Worm (Caenorhabditis elegans) whole organism, L3 larva: ENCODE measurements around the gene Y38H6C.15.
A peak's percentile ranks its signal among the peaks of the same experiment; 100 is the strongest.

ENCODE experiments used
- R02D3.7 ChIP-seq: fragments of 150-350 bp; optimal IDR thresholded peaks from 2 replicates; lab custom pipeline; 2014; ENCODE audit warnings: missing biosample characterization, missing genetic modification characterization
- ZK546.5 ChIP-seq: sonication (generic microtip); optimal IDR thresholded peaks from 2 replicates; lab custom pipeline; 2017; ENCODE audit warnings: missing biosample characterization, missing genetic modification characterization
- aly-2 ChIP-seq: fragments of 150-350 bp; optimal IDR thresholded peaks from 2 replicates; lab custom pipeline; 2014; ENCODE audit warnings: missing biosample characterization, missing genetic modification characterization
- ama-1 ChIP-seq: fragments of 150-350 bp; optimal IDR thresholded peaks from 2 replicates; lab custom pipeline; 2018
- ceh-16 ChIP-seq: sonication (generic microtip); optimal IDR thresholded peaks from 2 replicates; lab custom pipeline; 2017; ENCODE audit warnings: missing biosample characterization, missing genetic modification characterization
- ceh-28 ChIP-seq: fragments of 150-350 bp; optimal IDR thresholded peaks from 2 replicates; lab custom pipeline; 2014; ENCODE audit warnings: missing biosample characterization, missing genetic modification reagents, missing genetic modification characterization
- daf-12 ChIP-seq: fragments of 150-350 bp; optimal IDR thresholded peaks from 2 replicates; lab custom pipeline; 2014; ENCODE audit warnings: missing biosample characterization, missing genetic modification reagents, missing genetic modification characterization
- egl-27 ChIP-seq: sonication (generic microtip); optimal IDR thresholded peaks from 4 replicates; lab custom pipeline; 2017; ENCODE audit warnings: missing biosample characterization, missing genetic modification reagents, missing genetic modification characterization
- elt-2 ChIP-seq: sonication (generic microtip); optimal IDR thresholded peaks from 2 replicates; lab custom pipeline; 2016; ENCODE audit warnings: missing genetic modification reagents, mild to moderate bottlenecking, missing genetic modification characterization, missing compliant biosample characterization
- eor-1 ChIP-seq, 2 experiments: fragments of 150-350 bp; optimal IDR thresholded peaks; 2 replicates each; lab custom pipeline; 2014 to 2018; ENCODE audit warnings: missing biosample characterization in 2 of 2, missing genetic modification characterization in 2 of 2
- fkh-10 ChIP-seq: sonication (generic microtip); optimal IDR thresholded peaks from 2 replicates; lab custom pipeline; 2017; ENCODE audit warnings: missing biosample characterization, missing genetic modification reagents, missing genetic modification characterization
- fos-1 ChIP-seq: fragments of 150-350 bp; optimal IDR thresholded peaks from 2 replicates; lab custom pipeline; 2014; ENCODE audit warnings: missing biosample characterization, missing genetic modification characterization
- hmg-11 ChIP-seq: sonication (generic microtip); optimal IDR thresholded peaks from 2 replicates; lab custom pipeline; 2016; ENCODE audit warnings: missing genetic modification characterization, missing compliant biosample characterization
- jun-1 ChIP-seq: fragments of 150-350 bp; optimal IDR thresholded peaks from 2 replicates; lab custom pipeline; 2014; ENCODE audit warnings: missing biosample characterization, missing genetic modification reagents, missing genetic modification characterization
- lin-15B ChIP-seq: fragments of 150-350 bp; optimal IDR thresholded peaks from 2 replicates; lab custom pipeline; 2014; ENCODE audit warnings: missing biosample characterization, missing genetic modification characterization
- lin-39 ChIP-seq: fragments of 150-350 bp; optimal IDR thresholded peaks from 2 replicates; lab custom pipeline; 2018; ENCODE audit warnings: missing biosample characterization, missing genetic modification reagents, missing genetic modification characterization
- lsy-12 ChIP-seq: sonication (generic microtip); optimal IDR thresholded peaks from 2 replicates; lab custom pipeline; 2016; ENCODE audit warnings: mild to moderate bottlenecking, missing genetic modification characterization, missing compliant biosample characterization
- mml-1 ChIP-seq: fragments of 150-350 bp; sonication (generic microtip); optimal IDR thresholded peaks from 3 replicates; lab custom pipeline; 2014; ENCODE audit warnings: missing biosample characterization, missing genetic modification characterization
- nfya-1 ChIP-seq: sonication (generic microtip); optimal IDR thresholded peaks from 2 replicates; lab custom pipeline; 2017; ENCODE audit warnings: missing genetic modification characterization, mild to moderate bottlenecking, missing compliant biosample characterization, antibody characterized with exemption, moderate library complexity; ENCODE audit not compliant: insufficient read depth
- nhr-11 ChIP-seq: fragments of 150-350 bp; optimal IDR thresholded peaks from 2 replicates; lab custom pipeline; 2014; ENCODE audit warnings: missing biosample characterization, missing genetic modification characterization
- nhr-12 ChIP-seq: fragments of 150-350 bp; optimal IDR thresholded peaks from 2 replicates; lab custom pipeline; 2014; ENCODE audit warnings: missing biosample characterization, missing genetic modification characterization
- nhr-23 ChIP-seq: fragments of 150-350 bp; optimal IDR thresholded peaks from 2 replicates; lab custom pipeline; 2014; ENCODE audit warnings: missing biosample characterization, missing genetic modification reagents, missing genetic modification characterization
- nhr-237 ChIP-seq: fragments of 150-350 bp; optimal IDR thresholded peaks from 2 replicates; lab custom pipeline; 2014; ENCODE audit warnings: missing biosample characterization, missing genetic modification characterization
- nhr-25 ChIP-seq: sonication (generic microtip); optimal IDR thresholded peaks from 2 replicates; lab custom pipeline; 2017; ENCODE audit warnings: missing biosample characterization, missing genetic modification characterization
- nhr-43 ChIP-seq: sonication (generic microtip); optimal IDR thresholded peaks from 2 replicates; lab custom pipeline; 2016; ENCODE audit warnings: mild to moderate bottlenecking, missing genetic modification characterization, missing compliant biosample characterization; ENCODE audit not compliant: poor library complexity, severe bottlenecking
- nhr-76 ChIP-seq: fragments of 150-350 bp; sonication (generic microtip); optimal IDR thresholded peaks from 5 replicates; lab custom pipeline; 2014; ENCODE audit warnings: missing biosample characterization, missing genetic modification characterization
- nhr-77 ChIP-seq: fragments of 150-350 bp; optimal IDR thresholded peaks from 2 replicates; lab custom pipeline; 2014; ENCODE audit warnings: missing biosample characterization, missing genetic modification characterization
- pha-4 ChIP-seq: fragments of 150-350 bp; optimal IDR thresholded peaks from 2 replicates; lab custom pipeline; 2014; ENCODE audit warnings: missing biosample characterization, missing genetic modification reagents, missing genetic modification characterization
- pqm-1 ChIP-seq: fragments of 150-350 bp; optimal IDR thresholded peaks from 2 replicates; lab custom pipeline; 2017; ENCODE audit warnings: missing biosample characterization, missing genetic modification characterization, inconsistent platforms
- sea-2 ChIP-seq: fragments of 150-350 bp; sonication (generic microtip); optimal IDR thresholded peaks from 4 replicates; lab custom pipeline; 2014; ENCODE audit warnings: missing biosample characterization, missing genetic modification reagents, missing genetic modification characterization
- skn-1 ChIP-seq: fragments of 150-350 bp; optimal IDR thresholded peaks from 2 replicates; lab custom pipeline; 2014; ENCODE audit warnings: missing biosample characterization, missing genetic modification characterization
- snpc-4 ChIP-seq: fragments of 150-350 bp; optimal IDR thresholded peaks from 2 replicates; lab custom pipeline; 2014; ENCODE audit warnings: missing biosample characterization, missing genetic modification characterization
- unc-62 ChIP-seq: fragments of 150-350 bp; sonication (generic microtip); optimal IDR thresholded peaks from 4 replicates; lab custom pipeline; 2014; ENCODE audit warnings: missing biosample characterization, missing genetic modification reagents, missing genetic modification characterization
- zag-1 ChIP-seq: fragments of 150-350 bp; optimal IDR thresholded peaks from 2 replicates; lab custom pipeline; 2014; ENCODE audit warnings: missing biosample characterization, missing genetic modification characterization
- ztf-4 ChIP-seq: fragments of 150-350 bp; optimal IDR thresholded peaks from 2 replicates; lab custom pipeline; 2014; ENCODE audit warnings: missing biosample characterization, missing genetic modification characterization

Gene Y38H6C.15

DNA sequence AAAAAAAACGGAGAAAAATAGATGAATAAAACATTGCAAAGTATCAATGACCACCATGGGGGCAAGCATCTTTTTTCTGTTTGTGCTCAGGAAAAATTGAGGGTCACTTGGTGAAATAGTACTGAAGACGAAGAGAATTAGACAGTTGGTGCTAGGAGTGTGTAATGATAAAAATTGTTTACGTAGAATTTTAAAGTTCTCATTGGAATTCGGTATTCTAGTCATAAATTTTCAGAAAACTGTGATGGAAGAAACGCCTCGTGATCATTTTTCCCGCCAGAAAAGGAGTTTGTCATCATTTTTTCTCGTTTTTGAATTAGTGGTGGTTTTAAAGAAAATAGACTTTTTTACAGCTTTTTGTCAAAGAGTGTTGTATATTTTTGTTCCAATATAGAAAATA, 8.5 kb upstream of the Y38H6C.15 start:
- TF ChIP-seq jun-1 (tag; lab: Kevin White, UChicago) (no peak), hmg-11 (tag; lab: Kevin White, UChicago) (no peak), fkh-10 (no peak), ama-1 (no peak), sea-2 (GFP tag; lab: Kevin White, UChicago) (no peak), pha-4 (tag; lab: Kevin White, UChicago) (peak; percentile 16), nhr-12 (tag; lab: Kevin White, UChicago) (no peak), lin-15B (no peak), nhr-237 (no peak), zag-1 (no peak), elt-2 (tag; lab: Kevin White, UChicago) (peak; percentile 13), skn-1 (no peak), nfya-1 (no peak), nhr-23 (tag; lab: Kevin White, UChicago) (no peak)

DNA sequence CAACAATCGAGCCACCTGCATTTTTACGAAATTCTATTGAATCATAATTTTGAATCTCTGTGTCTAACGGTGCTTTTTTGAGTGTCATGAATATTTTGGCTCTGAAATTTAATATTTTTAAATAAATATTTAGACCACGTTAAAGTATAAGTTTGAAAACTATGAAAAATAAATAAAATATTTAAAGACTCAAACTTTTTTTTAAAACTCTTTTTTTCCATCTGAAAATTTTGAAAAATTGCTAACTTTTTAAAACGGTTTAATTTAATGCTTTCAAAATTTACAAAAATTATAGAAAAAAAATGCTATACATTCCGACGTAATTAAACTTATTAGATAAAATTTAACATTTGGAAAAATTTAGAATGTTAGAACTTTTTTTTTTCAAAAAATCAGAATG, 8.0 kb upstream of the Y38H6C.15 start, which contains the start of gene slc-36.3:
Gene slc-36.3, minus strand, starts transcription at position 101 of the 400 bp plus-strand sequence.
- TF ChIP-seq sea-2 (GFP tag; lab: Kevin White, UChicago) (no peak), lin-15B (no peak), skn-1 (no peak), nhr-11 (tag; lab: Kevin White, UChicago) (no peak)

- TF ChIP-seq skn-1: no peak
- peak; percentile 49 for TF ChIP-seq nhr-25
These were observed 2.9 kb upstream of the Y38H6C.15 start, which contains the start of gene Y38H6C.16 for ce11 chrV:20539055-20539454. TSS of gene Y38H6C.16 (minus strand) at chrV:20539347.

DNA sequence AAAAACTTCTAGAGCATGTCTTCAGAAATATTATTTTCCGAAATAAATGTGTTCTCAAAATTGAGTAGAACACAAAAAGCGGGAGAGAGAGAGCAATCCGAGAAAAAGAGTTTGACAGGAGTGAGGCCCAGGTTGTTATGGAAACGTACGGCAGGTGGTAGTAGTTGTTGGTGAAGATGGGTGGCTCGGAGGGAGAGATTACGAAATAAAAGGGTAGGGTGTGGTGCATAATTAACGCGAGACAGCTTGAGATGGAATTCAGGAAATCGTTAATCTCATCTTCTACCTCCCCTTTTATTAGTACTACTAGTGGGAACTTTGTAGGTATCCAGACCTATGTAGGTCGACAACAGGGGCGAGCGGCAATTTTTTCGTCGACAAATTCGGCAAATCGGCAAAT, 2.0 kb downstream of the Y38H6C.15 start, which contains the start of gene famh-161:
Gene famh-161, minus strand, starts transcription at position 101 of the 400 bp plus-strand sequence.
- TF ChIP-seq fkh-10 (no peak), aly-2 (no peak), ZK546.5 (tag; lab: Kevin White, UChicago) (no peak), nhr-77 (tag; lab: Kevin White, UChicago) (no peak), fos-1 (tag; lab: Kevin White, UChicago) (no peak), ceh-28 (tag; lab: Kevin White, UChicago) (no peak), skn-1 (no peak), unc-62 (GFP tag; lab: Kevin White, UChicago) (no peak), lsy-12 (tag; lab: Kevin White, UChicago) (no peak), nhr-237 (no peak), nhr-76 (tag; lab: Kevin White, UChicago) (no peak), jun-1 (tag; lab: Kevin White, UChicago) (no peak), nhr-43 (tag; lab: Kevin White, UChicago) (no peak), ceh-16 (no peak), snpc-4 (no peak), ztf-4 (tag; lab: Kevin White, UChicago) (no peak), R02D3.7 (tag; lab: Kevin White, UChicago) (no peak), daf-12 (tag; lab: Kevin White, UChicago) (no peak), egl-27 (tag; lab: Kevin White, UChicago) (no peak)

DNA sequence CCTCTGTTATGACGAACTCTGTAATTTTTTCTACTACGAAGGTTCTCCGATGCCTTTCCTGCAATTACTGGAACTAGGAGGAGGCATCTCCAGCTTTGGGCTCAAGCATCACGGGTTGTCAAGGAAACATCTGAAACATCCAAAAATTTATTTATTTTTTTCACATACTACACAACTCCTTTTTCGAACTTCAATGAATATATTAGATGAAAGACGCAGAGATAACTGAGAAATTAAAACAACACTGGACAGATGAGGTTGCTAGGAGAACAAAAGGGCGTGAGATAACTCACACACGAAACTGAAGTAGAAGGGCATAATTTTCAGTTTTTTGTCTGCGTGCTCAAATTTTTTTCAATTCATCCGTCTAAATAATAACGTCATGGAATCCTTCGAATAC, 8.6 kb downstream of the Y38H6C.15 start, which contains the start of gene Y38H6C.13:
Gene Y38H6C.13, plus strand, starts transcription at position 301 of the 400 bp plus-strand sequence.
- TF ChIP-seq lsy-12 (tag; lab: Kevin White, UChicago) (no peak), nhr-11 (tag; lab: Kevin White, UChicago) (no peak), lin-39 (tag; lab: Kevin White, UChicago) (no peak), eor-1 (tag; optimal IDR thresholded peaks at IDR 0.05; lab: Kevin White, UChicago) (no peak)

- no peak for TF ChIP-seq mml-1
- peak; percentile 41 for TF ChIP-seq skn-1
- TF ChIP-seq jun-1 (tag; lab: Kevin White, UChicago): peak; percentile 52
- TF ChIP-seq pqm-1: peak; percentile 89
- TF ChIP-seq ama-1: no peak
- TF ChIP-seq elt-2 (tag; lab: Kevin White, UChicago): peak; percentile 82
- TF ChIP-seq sea-2 (GFP tag; lab: Kevin White, UChicago): no peak
These were observed 10.2 kb downstream of the Y38H6C.15 start, which contains the start of the genes srh-166 and Y38H6C.24 for ce11 chrV:20525816-20526459. TSS of gene srh-166 (minus strand) at chrV:20525866. TSS of gene Y38H6C.24 (plus strand) at chrV:20526435.
